Worm (Caenorhabditis elegans) whole organism, L1 larva: ENCODE data around the gene rack-1.

Source experiments
- C16A3.4 ChIP-seq: fragments of 150-350 bp; optimal IDR thresholded peaks from 2 replicates; lab custom pipeline; 2014; ENCODE audit warnings: missing biosample characterization, missing genetic modification characterization
- C34B4.2 ChIP-seq: sonication (generic microtip); optimal IDR thresholded peaks from 2 replicates; lab custom pipeline; 2017; ENCODE audit warnings: mild to moderate bottlenecking, missing genetic modification characterization, missing compliant biosample characterization
- F16B12.6 ChIP-seq: fragments of 150-350 bp; optimal IDR thresholded peaks from 2 replicates; lab custom pipeline; 2014; ENCODE audit warnings: missing biosample characterization, missing genetic modification characterization
- aly-2 ChIP-seq: fragments of 150-350 bp; optimal IDR thresholded peaks from 2 replicates; lab custom pipeline; 2014; ENCODE audit warnings: missing biosample characterization, missing genetic modification characterization
- ama-1 ChIP-seq: fragments of 150-350 bp; optimal IDR thresholded peaks from 2 replicates; lab custom pipeline; 2014
- ceh-8 ChIP-seq: fragments of 200-800 bp; sonication (Bioruptor generic); optimal IDR thresholded peaks from 2 replicates; lab custom pipeline; 2018; ENCODE audit warnings: mild to moderate bottlenecking, missing genetic modification characterization, moderate library complexity, missing compliant biosample characterization
- ceh-82 ChIP-seq, 3 experiments: fragments of 150-350 bp in 1 of 3; sonication (generic microtip) in 2 of 3; optimal IDR thresholded peaks; 2 replicates each; lab custom pipeline; 2014 to 2017; ENCODE audit warnings: missing biosample characterization in 3 of 3, missing genetic modification characterization in 3 of 3
- ceh-88 ChIP-seq: fragments of 200-800 bp; sonication (Bioruptor generic); IDR thresholded peaks from 2 replicates; pipeline ENCODE4 v1.3.6; 2022; ENCODE audit warnings: missing genetic modification characterization, missing compliant biosample characterization
- ceh-90 ChIP-seq: sonication (generic microtip); optimal IDR thresholded peaks from 2 replicates; lab custom pipeline; 2016; ENCODE audit warnings: missing genetic modification characterization, missing compliant biosample characterization
- ces-1 ChIP-seq: fragments of 150-350 bp; optimal IDR thresholded peaks from 2 replicates; lab custom pipeline; 2014; ENCODE audit warnings: missing biosample characterization, missing genetic modification reagents, missing genetic modification characterization
- dpl-1 ChIP-seq, 3 experiments: fragments of 150-350 bp in 2 of 3; sonication (generic microtip) in 1 of 3; optimal IDR thresholded peaks; 2 replicates each; lab custom pipeline; 2014 to 2017; ENCODE audit warnings: missing biosample characterization in 3 of 3, missing genetic modification characterization in 3 of 3, missing genetic modification reagents in 3 of 3
- dsc-1 ChIP-seq: sonication (generic microtip); optimal IDR thresholded peaks from 2 replicates; lab custom pipeline; 2016; ENCODE audit warnings: mild to moderate bottlenecking, missing genetic modification characterization, missing compliant biosample characterization
- efl-3 ChIP-seq: fragments of 200-800 bp; sonication (Bioruptor generic); optimal IDR thresholded peaks from 2 replicates; lab custom pipeline; 2018; ENCODE audit warnings: mild to moderate bottlenecking, missing genetic modification characterization, missing compliant biosample characterization
- egl-13 ChIP-seq: sonication (generic microtip); optimal IDR thresholded peaks from 2 replicates; lab custom pipeline; 2016; ENCODE audit warnings: missing genotype, missing genetic modification reagents, missing genetic modification characterization, missing compliant biosample characterization
- egl-27 ChIP-seq, 2 experiments: fragments of 150-350 bp in 1 of 2; sonication (generic microtip); optimal IDR thresholded peaks; 3 replicates each; lab custom pipeline; 2017 to 2018; ENCODE audit warnings: missing biosample characterization in 2 of 2, missing genetic modification characterization in 2 of 2, missing genetic modification reagents in 2 of 2
- fkh-10 ChIP-seq: sonication (generic microtip); optimal IDR thresholded peaks from 2 replicates; lab custom pipeline; 2017; ENCODE audit warnings: missing biosample characterization, missing genetic modification reagents, missing genetic modification characterization
- fkh-4 ChIP-seq: sonication (generic microtip); optimal IDR thresholded peaks from 2 replicates; lab custom pipeline; 2016; ENCODE audit warnings: missing compliant biosample characterization, missing genetic modification characterization, borderline replicate concordance
- fos-1 ChIP-seq: fragments of 150-350 bp; optimal IDR thresholded peaks from 2 replicates; lab custom pipeline; 2014; ENCODE audit warnings: missing biosample characterization, missing genetic modification characterization
- grh-1 ChIP-seq: fragments of 200-800 bp; sonication (Bioruptor generic); IDR thresholded peaks from 2 replicates; pipeline ENCODE4 v1.3.6; 2022; ENCODE audit warnings: missing genetic modification reagents, missing genetic modification characterization, missing compliant biosample characterization
- hlh-17 ChIP-seq: fragments of 200-800 bp; sonication (Bioruptor generic); optimal IDR thresholded peaks from 2 replicates; lab custom pipeline; 2018; ENCODE audit warnings: missing genetic modification characterization, mild to moderate bottlenecking, missing compliant biosample characterization, moderate library complexity, borderline replicate concordance
- hpl-2 ChIP-seq: fragments of 150-350 bp; optimal IDR thresholded peaks from 2 replicates; lab custom pipeline; 2014; ENCODE audit warnings: missing biosample characterization, missing genetic modification reagents, missing genetic modification characterization
- lin-13 ChIP-seq: fragments of 150-350 bp; optimal IDR thresholded peaks from 2 replicates; lab custom pipeline; 2014; ENCODE audit warnings: missing biosample characterization, missing genetic modification reagents, missing genetic modification characterization
- lin-14 ChIP-seq: fragments of 200-800 bp; sonication (Bioruptor generic); optimal IDR thresholded peaks from 2 replicates; lab custom pipeline; 2018; ENCODE audit warnings: mild to moderate bottlenecking, missing genetic modification characterization, moderate library complexity, missing compliant biosample characterization
- lin-15B ChIP-seq: fragments of 150-350 bp; sonication (generic microtip); optimal IDR thresholded peaks from 3 replicates; lab custom pipeline; 2014; ENCODE audit warnings: missing biosample characterization, missing genetic modification characterization
- lin-35 ChIP-seq, 2 experiments: fragments of 150-350 bp; optimal IDR thresholded peaks; 2 replicates each; lab custom pipeline; 2014; ENCODE audit warnings: missing biosample characterization in 2 of 2, missing genetic modification characterization in 2 of 2, missing genetic modification reagents in 2 of 2
- lsy-2 ChIP-seq, 2 experiments: fragments of 150-350 bp; optimal IDR thresholded peaks; 2 replicates each; lab custom pipeline; 2014; ENCODE audit warnings: missing biosample characterization in 2 of 2, missing genetic modification characterization in 2 of 2
- mab-9 ChIP-seq: fragments of 200-800 bp; sonication (Bioruptor generic); IDR thresholded peaks from 2 replicates; pipeline ENCODE4 v1.3.6; 2022; ENCODE audit warnings: missing genetic modification reagents, missing genetic modification characterization, missing compliant biosample characterization
- mdl-1 ChIP-seq, 2 experiments: fragments of 150-350 bp; optimal IDR thresholded peaks; 2 replicates each; lab custom pipeline; 2014 to 2017; ENCODE audit warnings: missing biosample characterization in 2 of 2, missing genetic modification characterization in 2 of 2, inconsistent platforms in 1 of 2
- mef-2 ChIP-seq: fragments of 150-350 bp; optimal IDR thresholded peaks from 2 replicates; lab custom pipeline; 2014; ENCODE audit warnings: missing biosample characterization, missing genetic modification characterization
- nhr-12 ChIP-seq: sonication (generic microtip); optimal IDR thresholded peaks from 2 replicates; lab custom pipeline; 2017; ENCODE audit warnings: missing biosample characterization, missing genetic modification characterization
- nhr-20 ChIP-seq: sonication (generic microtip); optimal IDR thresholded peaks from 2 replicates; lab custom pipeline; 2016; ENCODE audit warnings: mild to moderate bottlenecking, missing genetic modification characterization, missing compliant biosample characterization
- nhr-237 ChIP-seq: fragments of 150-350 bp; optimal IDR thresholded peaks from 2 replicates; lab custom pipeline; 2014; ENCODE audit warnings: missing biosample characterization, missing genetic modification characterization
- nhr-47 ChIP-seq: sonication (generic microtip); optimal IDR thresholded peaks from 2 replicates; lab custom pipeline; 2016; ENCODE audit warnings: mild to moderate bottlenecking, missing genetic modification characterization, moderate library complexity, missing compliant biosample characterization
- nhr-76 ChIP-seq: sonication (generic microtip); optimal IDR thresholded peaks from 2 replicates; lab custom pipeline; 2017; ENCODE audit warnings: missing biosample characterization, missing genetic modification characterization
- nhr-77 ChIP-seq: fragments of 150-350 bp; optimal IDR thresholded peaks from 2 replicates; lab custom pipeline; 2014; ENCODE audit warnings: missing biosample characterization, missing genetic modification characterization
- nhr-84 ChIP-seq: sonication (generic microtip); optimal IDR thresholded peaks from 2 replicates; lab custom pipeline; 2017; ENCODE audit warnings: missing biosample characterization, missing genetic modification characterization
- nhr-85 ChIP-seq: sonication (generic microtip); peaks from one replicate; lab custom pipeline; 2016; ENCODE audit warnings: missing genetic modification characterization, inconsistent platforms, missing compliant biosample characterization
- pag-3 ChIP-seq: sonication (generic microtip); optimal IDR thresholded peaks from 2 replicates; lab custom pipeline; 2017; ENCODE audit warnings: missing genetic modification characterization, mild to moderate bottlenecking, missing compliant biosample characterization, antibody characterized with exemption, borderline replicate concordance; ENCODE audit not compliant: insufficient read depth
- pax-3 ChIP-seq: fragments of 200-800 bp; sonication (Bioruptor generic); optimal IDR thresholded peaks from 2 replicates; lab custom pipeline; 2018; ENCODE audit warnings: mild to moderate bottlenecking, missing genetic modification characterization, moderate library complexity, missing compliant biosample characterization
- pqm-1 ChIP-seq: sonication (generic microtip); optimal IDR thresholded peaks from 3 replicates; lab custom pipeline; 2017; ENCODE audit warnings: missing biosample characterization, missing genetic modification characterization
- skn-1 ChIP-seq: fragments of 150-350 bp; optimal IDR thresholded peaks from 2 replicates; lab custom pipeline; 2014; ENCODE audit warnings: missing biosample characterization, missing genetic modification characterization
- snpc-4 ChIP-seq: fragments of 150-350 bp; optimal IDR thresholded peaks from 2 replicates; lab custom pipeline; 2014; ENCODE audit warnings: missing biosample characterization, missing genetic modification characterization
- sptf-1 ChIP-seq: fragments of 150-350 bp; optimal IDR thresholded peaks from 2 replicates; lab custom pipeline; 2014; ENCODE audit warnings: missing biosample characterization, missing genetic modification characterization
- tbx-2 ChIP-seq: sonication (generic microtip); optimal IDR thresholded peaks from 2 replicates; lab custom pipeline; 2016; ENCODE audit warnings: missing genetic modification characterization, missing compliant biosample characterization
- unc-130 ChIP-seq: fragments of 150-350 bp; optimal IDR thresholded peaks from 2 replicates; lab custom pipeline; 2017; ENCODE audit warnings: missing biosample characterization, missing genetic modification characterization, inconsistent platforms
- unc-30 ChIP-seq: sonication (generic microtip); optimal IDR thresholded peaks from 2 replicates; lab custom pipeline; 2017; ENCODE audit warnings: missing biosample characterization, missing genetic modification characterization
- unc-98 ChIP-seq: fragments of 200-800 bp; sonication (Bioruptor generic); IDR thresholded peaks from 2 replicates; pipeline ENCODE4 v1.3.6; 2022; ENCODE audit warnings: missing genetic modification characterization, missing compliant biosample characterization
- vab-15 ChIP-seq: sonication (generic microtip); optimal IDR thresholded peaks from 2 replicates; lab custom pipeline; 2017; ENCODE audit warnings: missing genotype, mild to moderate bottlenecking, missing genetic modification characterization, missing compliant biosample characterization
- xbp-1 ChIP-seq: sonication (generic microtip); optimal IDR thresholded peaks from 2 replicates; lab custom pipeline; 2016; ENCODE audit warnings: missing genetic modification characterization, missing compliant biosample characterization
- ztf-11 ChIP-seq, 2 experiments: sonication (generic microtip); optimal IDR thresholded peaks; 2 replicates each; lab custom pipeline; 2016 to 2017; ENCODE audit warnings: missing genetic modification characterization in 2 of 2, missing biosample characterization in 1 of 2, missing compliant biosample characterization in 1 of 2

rack-1 gene

ce11 chrIV:10151439-10151997 lies 25.0 kb upstream of the rack-1 start, which contains the start of gene copg-1 (continued):
- TF ChIP-seq tbx-2 (tag; lab: Kevin White, UChicago) = peak; percentile 51
- TF ChIP-seq ceh-90 (tag; lab: Kevin White, UChicago) = no peak
- TF ChIP-seq sptf-1 = no peak
- peak; percentile 5 for TF ChIP-seq nhr-77 (tag; lab: Kevin White, UChicago)
- no peak for TF ChIP-seq pax-3 (tag; lab: Kevin White, UChicago)
- TF ChIP-seq nhr-47 (tag; lab: Kevin White, UChicago) = peak; percentile 67
- TF ChIP-seq hlh-17 (GFP tag; lab: Kevin White, UChicago) = no peak
- TF ChIP-seq ceh-88 (GFP tag; lab: Robert Waterston, UW) = no peak
- TF ChIP-seq C34B4.2 (tag; lab: Kevin White, UChicago) = no peak
- TF ChIP-seq vab-15 (tag; lab: Kevin White, UChicago) = no peak
- TF ChIP-seq mdl-1 (tag; optimal IDR thresholded peaks at IDR 0.05; lab: Kevin White, UChicago) = peak in 1 of 2 experiments; percentile 34
- peak; percentile 29 for TF ChIP-seq unc-130 (tag; lab: Kevin White, UChicago)
- TF ChIP-seq lin-13 (GFP tag; lab: Kevin White, UChicago) = peak; percentile 6
- no peak for TF ChIP-seq grh-1
- TF ChIP-seq nhr-12 = no peak
- TF ChIP-seq ceh-8 (GFP tag; lab: Kevin White, UChicago) = no peak
- no peak for TF ChIP-seq mef-2
- TF ChIP-seq dsc-1 (tag; lab: Kevin White, UChicago) = peak; percentile 33
- TF ChIP-seq fkh-10 (GFP tag; lab: Kevin White, UChicago) = no peak
- TF ChIP-seq pag-3 (tag; lab: Kevin White, UChicago) = no peak
- peak; percentile 35 for TF ChIP-seq C16A3.4 (tag; lab: Kevin White, UChicago)
- TF ChIP-seq dpl-1 (GFP tag; optimal IDR thresholded peaks at IDR 0.05; lab: Kevin White, UChicago) = peak; percentile 45 to 74 (median 62)
- TF ChIP-seq ces-1 (GFP tag; lab: Kevin White, UChicago) = no peak
- TF ChIP-seq lin-35 (GFP tag; optimal IDR thresholded peaks at IDR 0.05; lab: Kevin White, UChicago) = peak; percentile 64 to 74
- no peak for TF ChIP-seq ztf-11 (tag; optimal IDR thresholded peaks at IDR 0.05; lab: Kevin White, UChicago)
- TF ChIP-seq nhr-84 = no peak
- peak; percentile 48 for TF ChIP-seq nhr-85 (tag; lab: Kevin White, UChicago)
- peak; percentile 89 to 97 for TF ChIP-seq lsy-2 (tag; optimal IDR thresholded peaks at IDR 0.05; lab: Kevin White, UChicago)
- TF ChIP-seq egl-13 (tag; lab: Kevin White, UChicago) = no peak
- no peak for TF ChIP-seq egl-27 (tag; optimal IDR thresholded peaks at IDR 0.05; lab: Kevin White, UChicago)
- peak; percentile 48 for TF ChIP-seq skn-1 (tag; lab: Kevin White, UChicago)
- no peak for TF ChIP-seq efl-3
- no peak for TF ChIP-seq mab-9 (GFP tag; lab: Robert Waterston, UW)
- peak in 2 of 3 experiments; percentile 15 to 42 for TF ChIP-seq ceh-82 (tag; optimal IDR thresholded peaks at IDR 0.05; lab: Kevin White, UChicago)
- TF ChIP-seq nhr-76 (tag; lab: Kevin White, UChicago) = no peak
- TF ChIP-seq nhr-20 = peak; percentile 66
- TF ChIP-seq lin-15B (tag; lab: Kevin White, UChicago) = no peak
- peak; percentile 91 for TF ChIP-seq F16B12.6 (tag; lab: Kevin White, UChicago)
- TF ChIP-seq lin-14 (GFP tag; lab: Kevin White, UChicago) = peak; percentile 73
- no peak for TF ChIP-seq fos-1 (tag; lab: Kevin White, UChicago)
- TF ChIP-seq unc-98 (GFP tag; lab: Robert Waterston, UW) = no peak
- TF ChIP-seq hpl-2 (GFP tag; lab: Kevin White, UChicago) = no peak
- no peak for TF ChIP-seq pqm-1 (tag; lab: Kevin White, UChicago)
- TF ChIP-seq aly-2 = peak; percentile 4
- TF ChIP-seq xbp-1 (tag; lab: Kevin White, UChicago) = peak; percentile 57
- TF ChIP-seq fkh-4 (tag; lab: Kevin White, UChicago) = no peak
- TF ChIP-seq snpc-4 (tag; lab: Kevin White, UChicago) = peak; percentile 32
- TF ChIP-seq nhr-237 = no peak
- TF ChIP-seq ama-1 (lab: Kevin White, UChicago) = no peak
- no peak for TF ChIP-seq unc-30
